Worm (Caenorhabditis elegans): Measurements from ENCODE around the gene msrp-5.

ce11 chrII:2578216-2578615, 38.5 kb upstream of the msrp-5 start:
- TF ChIP-seq lin-11 (tag; optimal IDR thresholded peaks at IDR 0.05) (no peak), ama-1 (optimal IDR thresholded peaks at IDR 0.05) (no peak)

Data from whole organism, late embryonic.